Worm (Caenorhabditis elegans) whole organism, young adult: ENCODE measurements around the gene B0303.7.

ENCODE experiments used
- F23B12.7 ChIP-seq: sonication (generic microtip); optimal IDR thresholded peaks from 2 replicates; lab custom pipeline; 2017; ENCODE audit warnings: missing genetic modification characterization, mild to moderate bottlenecking, missing compliant biosample characterization, antibody characterized with exemption, moderate library complexity; ENCODE audit not compliant: insufficient read depth
- F37B4.10 ChIP-seq: fragments of 200-800 bp; sonication (Bioruptor generic); IDR thresholded peaks from 2 replicates; pipeline ENCODE4 v1.3.6; 2022; ENCODE audit warnings: missing genetic modification characterization, missing compliant biosample characterization
- F39B2.1 ChIP-seq: fragments of 200-800 bp; sonication (Bioruptor generic); IDR thresholded peaks from 2 replicates; pipeline ENCODE4 v1.3.6; 2022; ENCODE audit warnings: missing genetic modification reagents, missing genetic modification characterization, missing compliant biosample characterization
- F55B11.4 ChIP-seq: sonication (generic microtip); optimal IDR thresholded peaks from 2 replicates; lab custom pipeline; 2016; ENCODE audit warnings: missing compliant biosample characterization, missing genetic modification characterization, borderline replicate concordance; ENCODE audit not compliant: insufficient read depth
- ama-1 ChIP-seq, 3 experiments: fragments of 150-350 bp in 1 of 3; sonication (generic microtip) in 2 of 3; optimal IDR thresholded peaks; 2 replicates each; lab custom pipeline; 2014 to 2018; ENCODE audit warnings: missing biosample characterization in 2 of 3, missing genetic modification characterization in 2 of 3, missing genetic modification reagents in 2 of 3
- attf-3 ChIP-seq: fragments of 200-800 bp; sonication (Bioruptor generic); conservative IDR thresholded peaks from 2 replicates; pipeline ENCODE4 v1.3.6; 2022; ENCODE audit warnings: missing genetic modification reagents, missing genetic modification characterization, missing compliant biosample characterization
- cebp-1 ChIP-seq, 2 experiments: fragments of 200-800 bp in 1 of 2; sonication (Bioruptor generic) in 1 of 2; sonication (generic microtip) in 1 of 2; IDR thresholded peaks in 1 of 2; optimal IDR thresholded peaks in 1 of 2; 2 replicates each; pipeline versions ENCODE4 v1.3.6 to Lab custom; 2017 to 2022; ENCODE audit warnings: missing compliant biosample characterization in 2 of 2, missing genetic modification characterization in 2 of 2, mild to moderate bottlenecking in 1 of 2, missing genetic modification reagents in 1 of 2, moderate library complexity in 1 of 2
- ceh-79 ChIP-seq: sonication (generic microtip); optimal IDR thresholded peaks from 2 replicates; lab custom pipeline; 2017; ENCODE audit warnings: mild to moderate bottlenecking, missing genetic modification characterization, missing compliant biosample characterization
- dox-1 ChIP-seq: fragments of 200-800 bp; sonication (Bioruptor generic); IDR thresholded peaks from 2 replicates; pipeline ENCODE4 v1.3.6; 2022; ENCODE audit warnings: missing genetic modification reagents, missing genetic modification characterization, missing compliant biosample characterization
- efl-1 ChIP-seq: fragments of 150-350 bp; optimal IDR thresholded peaks from 2 replicates; lab custom pipeline; 2014; ENCODE audit warnings: missing biosample characterization, missing genetic modification reagents, missing genetic modification characterization
- egrh-3 ChIP-seq: fragments of 200-800 bp; sonication (Bioruptor generic); IDR thresholded peaks from 2 replicates; pipeline ENCODE4 v1.3.6; 2022; ENCODE audit warnings: missing genetic modification reagents, missing genetic modification characterization, missing compliant biosample characterization
- ets-4 ChIP-seq: fragments of 200-800 bp; sonication (Bioruptor generic); optimal IDR thresholded peaks from 2 replicates; lab custom pipeline; 2018; ENCODE audit warnings: mild to moderate bottlenecking, missing genetic modification characterization, missing compliant biosample characterization
- hlh-26 ChIP-seq: fragments of 200-800 bp; sonication (Bioruptor generic); conservative IDR thresholded peaks from 2 replicates; pipeline ENCODE4 v1.3.6; 2022; ENCODE audit warnings: missing genetic modification reagents, missing genetic modification characterization, missing compliant biosample characterization
- hmg-20 ChIP-seq: fragments of 200-800 bp; sonication (Bioruptor generic); IDR thresholded peaks from 2 replicates; pipeline ENCODE4 v1.3.6; 2022; ENCODE audit warnings: missing genetic modification reagents, missing genetic modification characterization, missing compliant biosample characterization
- lin-26 ChIP-seq: fragments of 200-800 bp; sonication (Bioruptor generic); IDR thresholded peaks from 2 replicates; pipeline ENCODE4 v1.3.6; 2022; ENCODE audit warnings: missing genetic modification reagents, missing genetic modification characterization, missing compliant biosample characterization
- lin-35 ChIP-seq, 3 experiments: fragments of 150-350 bp in 2 of 3; sonication (generic microtip) in 1 of 3; optimal IDR thresholded peaks; 2 replicates each; lab custom pipeline; 2014 to 2018; ENCODE audit warnings: missing biosample characterization in 3 of 3, missing genetic modification characterization in 3 of 3, missing genetic modification reagents in 3 of 3
- lin-40 ChIP-seq: sonication (generic microtip); optimal IDR thresholded peaks from 2 replicates; lab custom pipeline; 2016; ENCODE audit warnings: missing genetic modification characterization, mild to moderate bottlenecking, missing compliant biosample characterization, missing genotype, missing genetic modification reagents
- madf-3 ChIP-seq: fragments of 200-800 bp; sonication (Bioruptor generic); IDR thresholded peaks from 2 replicates; pipeline ENCODE4 v1.3.6; 2022; ENCODE audit warnings: missing genetic modification reagents, missing genetic modification characterization, missing compliant biosample characterization
- madf-6 ChIP-seq: fragments of 200-800 bp; sonication (Bioruptor generic); IDR thresholded peaks from 2 replicates; pipeline ENCODE4 v1.3.6; 2022; ENCODE audit warnings: missing genetic modification reagents, missing genetic modification characterization, missing compliant biosample characterization
- madf-8 ChIP-seq: fragments of 200-800 bp; sonication (Bioruptor generic); conservative IDR thresholded peaks from 2 replicates; pipeline ENCODE4 v1.3.6; 2022; ENCODE audit warnings: missing genetic modification reagents, missing genetic modification characterization, missing compliant biosample characterization
- mcd-1 ChIP-seq: fragments of 200-800 bp; sonication (Bioruptor generic); IDR thresholded peaks from 2 replicates; pipeline ENCODE4 v1.3.6; 2022; ENCODE audit warnings: missing genetic modification reagents, missing genetic modification characterization, missing compliant biosample characterization
- mes-4 ChIP-seq: sonication (generic microtip); optimal IDR thresholded peaks from 2 replicates; lab custom pipeline; 2016; ENCODE audit warnings: missing genotype, missing genetic modification characterization, missing compliant biosample characterization
- nhr-120 ChIP-seq: fragments of 200-800 bp; sonication (Bioruptor generic); IDR thresholded peaks from 2 replicates; pipeline ENCODE4 v1.3.6; 2022; ENCODE audit warnings: missing genetic modification characterization, missing compliant biosample characterization
- nhr-179 ChIP-seq: sonication (generic microtip); optimal IDR thresholded peaks from 2 replicates; lab custom pipeline; 2016; ENCODE audit warnings: mild to moderate bottlenecking, missing genetic modification characterization, missing compliant biosample characterization
- nhr-27 ChIP-seq: fragments of 200-800 bp; sonication (Bioruptor generic); optimal IDR thresholded peaks from 2 replicates; lab custom pipeline; 2018; ENCODE audit warnings: mild to moderate bottlenecking, missing genetic modification characterization, moderate library complexity, missing compliant biosample characterization
- nhr-80 ChIP-seq: sonication (generic microtip); optimal IDR thresholded peaks from 2 replicates; lab custom pipeline; 2016; ENCODE audit warnings: missing genetic modification characterization, missing compliant biosample characterization
- sdz-38 ChIP-seq: sonication (generic microtip); optimal IDR thresholded peaks from 2 replicates; lab custom pipeline; 2016; ENCODE audit warnings: missing genotype, missing genetic modification characterization, missing compliant biosample characterization
- sea-2 ChIP-seq: fragments of 200-800 bp; sonication (Bioruptor generic); IDR thresholded peaks from 2 replicates; pipeline ENCODE4 v1.3.6; 2022; ENCODE audit warnings: missing genetic modification characterization, missing compliant biosample characterization
- snpc-1.3 ChIP-seq: sonication (generic microtip); optimal IDR thresholded peaks from 2 replicates; lab custom pipeline; 2017; ENCODE audit warnings: missing genetic modification characterization, mild to moderate bottlenecking, missing compliant biosample characterization, antibody characterized with exemption, moderate library complexity, missing genotype, missing genetic modification reagents; ENCODE audit not compliant: insufficient read depth
- snpc-3.4 ChIP-seq: sonication (generic microtip); optimal IDR thresholded peaks from 2 replicates; lab custom pipeline; 2017; ENCODE audit warnings: missing genetic modification characterization, mild to moderate bottlenecking, missing compliant biosample characterization, antibody characterized with exemption, moderate library complexity, missing genotype, missing genetic modification reagents
- snpc-4 ChIP-seq, 5 experiments: fragments of 150-350 bp in 1 of 5; sonication (generic microtip) in 4 of 5; optimal IDR thresholded peaks; 2 replicates each; lab custom pipeline; 2014 to 2018; ENCODE audit warnings: missing genetic modification characterization in 5 of 5, missing biosample characterization in 3 of 5, antibody characterized with exemption in 2 of 5, mild to moderate bottlenecking in 2 of 5, missing compliant biosample characterization in 2 of 5, missing genotype in 2 of 5, moderate library complexity in 2 of 5, missing genetic modification reagents in 1 of 5
- tbx-9 ChIP-seq: sonication (generic microtip); optimal IDR thresholded peaks from 2 replicates; lab custom pipeline; 2016; ENCODE audit warnings: borderline replicate concordance, missing genetic modification characterization, inconsistent platforms, missing compliant biosample characterization
- xnd-1 ChIP-seq: sonication (generic microtip); optimal IDR thresholded peaks from 2 replicates; lab custom pipeline; 2016; ENCODE audit warnings: missing genotype, missing genetic modification reagents, missing genetic modification characterization, missing compliant biosample characterization

The B0303.7 gene

ce11 chrIII:8716084-8716483, 22.7 kb downstream of the B0303.7 start, which contains the start of gene B0303.14 (continued):
- TF ChIP-seq F37B4.10 (no peak), cebp-1 (GFP tag; IDR thresholded peaks at IDR 0.05; lab: Robert Waterston, UW) (no peak), cebp-1 (tag; optimal IDR thresholded peaks at IDR 0.05; lab: Kevin White, UChicago) (no peak), snpc-4 (GFP tag; optimal IDR thresholded peaks at IDR 0.05; lab: Kevin White, UChicago) (no peak), snpc-4 (tag; optimal IDR thresholded peaks at IDR 0.05; lab: Kevin White, UChicago) (no peak)

DNA sequence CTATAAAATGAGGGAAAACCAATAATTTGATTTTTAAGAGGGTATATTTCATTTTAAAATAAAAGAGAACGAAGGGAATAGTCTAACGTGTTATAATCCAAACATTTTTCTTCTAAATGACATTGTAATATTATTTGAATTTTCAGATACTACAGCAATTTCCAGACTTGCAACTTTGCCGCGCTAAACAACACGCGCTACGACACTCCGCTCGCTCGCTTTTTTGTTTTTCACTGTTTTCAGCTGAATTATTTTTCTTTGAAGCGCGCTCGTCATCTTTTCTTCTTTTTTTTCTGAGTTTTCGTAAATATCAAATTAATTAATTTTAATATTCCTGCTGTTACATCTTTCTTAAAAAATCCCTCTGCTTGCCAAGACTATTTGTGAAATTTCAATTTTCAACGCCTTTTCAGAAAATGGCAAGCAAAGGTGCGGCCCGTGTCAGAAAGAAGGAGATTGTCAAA, 23.8 kb downstream of the B0303.7 start, which contains the start of gene mrpl-11:
Gene mrpl-11 (plus strand): TSS at position 414 of the 464 bp plus-strand sequence.
- TF ChIP-seq attf-3 (GFP tag; lab: Robert Waterston, UW), result peak; percentile 96
- peak; percentile 8 for TF ChIP-seq efl-1 (GFP tag; lab: Kevin White, UChicago)
- TF ChIP-seq snpc-1.3, result no peak
- TF ChIP-seq lin-35 (GFP tag; optimal IDR thresholded peaks at IDR 0.05; lab: Kevin White, UChicago), result no peak
- TF ChIP-seq F23B12.7 (tag; lab: Kevin White, UChicago), result peak; percentile 5
- no peak for TF ChIP-seq ama-1 (optimal IDR thresholded peaks at IDR 0.05; lab: Kevin White, UChicago)
- no peak for TF ChIP-seq ama-1 (GFP tag; optimal IDR thresholded peaks at IDR 0.05; lab: Kevin White, UChicago)
- TF ChIP-seq madf-8, result peak; percentile 72
- TF ChIP-seq sdz-38 (tag; lab: Kevin White, UChicago), result no peak
- TF ChIP-seq nhr-179 (tag; lab: Kevin White, UChicago), result no peak
- no peak for TF ChIP-seq egrh-3 (GFP tag; lab: Robert Waterston, UW)
- no peak for TF ChIP-seq madf-3 (GFP tag; lab: Robert Waterston, UW)
- TF ChIP-seq nhr-120, result no peak
- peak; percentile 63 for TF ChIP-seq xnd-1 (tag; lab: Kevin White, UChicago)
- peak; percentile 93 for TF ChIP-seq madf-6 (GFP tag; lab: Robert Waterston, UW)

DNA sequence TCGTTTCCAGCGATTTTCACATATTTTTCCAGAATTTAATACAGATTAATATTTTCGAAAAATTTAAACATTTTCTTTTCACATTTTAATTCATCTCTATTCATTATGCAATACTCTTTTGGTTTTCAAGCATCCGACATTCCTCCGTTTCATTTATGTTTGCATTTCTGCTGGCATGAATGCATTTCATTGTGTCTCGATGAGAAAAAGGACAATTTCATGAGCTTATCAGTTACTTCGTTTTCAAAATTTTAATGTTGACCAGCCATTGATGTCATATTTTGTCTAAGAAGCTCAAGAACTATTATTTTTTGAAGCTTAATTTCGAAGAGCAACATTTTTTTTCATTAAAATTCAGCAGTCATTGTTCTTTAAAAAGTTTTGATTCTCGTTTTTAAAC, 25.2 kb downstream of the B0303.7 start:
- TF ChIP-seq sea-2 (GFP tag; lab: Robert Waterston, UW), result no peak
- 0 out of 2 replicates have a peak, but pooled peaks have one; percentile 11 for TF ChIP-seq madf-6 (GFP tag; lab: Robert Waterston, UW)
- TF ChIP-seq ceh-79, result no peak
- no peak for TF ChIP-seq F23B12.7 (tag; lab: Kevin White, UChicago)
- TF ChIP-seq tbx-9 (tag; lab: Kevin White, UChicago), result no peak
- no peak for TF ChIP-seq F39B2.1
- no peak for TF ChIP-seq nhr-179 (tag; lab: Kevin White, UChicago)
- TF ChIP-seq F55B11.4 (tag; lab: Kevin White, UChicago), result no peak
- TF ChIP-seq madf-8, result no peak
- no peak for TF ChIP-seq nhr-27
- peak; percentile 30 for TF ChIP-seq nhr-80 (tag; lab: Kevin White, UChicago)
- TF ChIP-seq hmg-20 (GFP tag; lab: Robert Waterston, UW), result no peak
- TF ChIP-seq mcd-1 (GFP tag; lab: Robert Waterston, UW), result no peak
- no peak for TF ChIP-seq lin-40 (tag; lab: Kevin White, UChicago)
- TF ChIP-seq mes-4 (tag; lab: Kevin White, UChicago), result no peak

ce11 chrIII:8719105-8719504, 25.7 kb downstream of the B0303.7 start:
- TF ChIP-seq hlh-26 (GFP tag; lab: Robert Waterston, UW) (no peak), efl-1 (GFP tag; lab: Kevin White, UChicago) (no peak), snpc-3.4 (no peak), dox-1 (GFP tag; lab: Robert Waterston, UW) (no peak), madf-8 (no peak), nhr-179 (tag; lab: Kevin White, UChicago) (no peak), ets-4 (no peak), mes-4 (tag; lab: Kevin White, UChicago) (no peak), lin-26 (no peak), F37B4.10 (no peak)
